Worm (Caenorhabditis elegans): ENCODE measurements around the gene T02B11.4.
"Not testable (repeated sequence)": the region's sequence is repeated elsewhere in the genome, so short reads cannot be mapped to it uniquely, and the experiment has no call there.

Gene T02B11.4

ce11 chrV:822922-823321 is 48.0 kb downstream of the T02B11.4 start, which contains the start of gene srx-31:
Gene srx-31 (minus strand): TSS chrV:823022.
- TF ChIP-seq mes-4 (tag; optimal IDR thresholded peaks at IDR 0.05); dox-1 (GFP tag; IDR thresholded peaks at IDR 0.05); tbp1 (GFP tag; optimal IDR thresholded peaks at IDR 0.05): not testable (repeated sequence)

ce11 chrV:820629-821028 is 50.3 kb downstream of the T02B11.4 start, which contains the start of gene srx-32:
Gene srx-32 (minus strand): TSS chrV:820729.
- TF ChIP-seq ztf-22 (GFP tag; optimal IDR thresholded peaks at IDR 0.05); F10E7.11 (tag; optimal IDR thresholded peaks at IDR 0.05); nhr-120 (GFP tag; IDR thresholded peaks at IDR 0.05): not testable (repeated sequence)
